Worm (Caenorhabditis elegans) whole organism, L1 larva: ENCODE measurements around the gene blos-8.

Source experiments
- blmp-1 ChIP-seq: fragments of 150-350 bp; optimal IDR thresholded peaks from 2 replicates; lab custom pipeline; 2014; ENCODE audit warnings: missing biosample characterization, missing genetic modification characterization
- dpl-1 ChIP-seq, 3 experiments: fragments of 150-350 bp in 2 of 3; sonication (generic microtip) in 1 of 3; optimal IDR thresholded peaks; 2 replicates each; lab custom pipeline; 2014 to 2017; ENCODE audit warnings: missing biosample characterization in 3 of 3, missing genetic modification characterization in 3 of 3, missing genetic modification reagents in 3 of 3
- fkh-10 ChIP-seq: sonication (generic microtip); optimal IDR thresholded peaks from 2 replicates; lab custom pipeline; 2017; ENCODE audit warnings: missing biosample characterization, missing genetic modification reagents, missing genetic modification characterization
- hlh-17 ChIP-seq: fragments of 200-800 bp; sonication (Bioruptor generic); optimal IDR thresholded peaks from 2 replicates; lab custom pipeline; 2018; ENCODE audit warnings: missing genetic modification characterization, mild to moderate bottlenecking, missing compliant biosample characterization, moderate library complexity, borderline replicate concordance
- irx-1 ChIP-seq: sonication (generic microtip); optimal IDR thresholded peaks from 2 replicates; lab custom pipeline; 2016; ENCODE audit warnings: missing genetic modification characterization, missing compliant biosample characterization
- lin-13 ChIP-seq: fragments of 150-350 bp; optimal IDR thresholded peaks from 2 replicates; lab custom pipeline; 2014; ENCODE audit warnings: missing biosample characterization, missing genetic modification reagents, missing genetic modification characterization
- mep-1 ChIP-seq: fragments of 150-350 bp; optimal IDR thresholded peaks from 2 replicates; lab custom pipeline; 2014; ENCODE audit warnings: missing biosample characterization, missing genetic modification characterization
- nhr-237 ChIP-seq: fragments of 150-350 bp; optimal IDR thresholded peaks from 2 replicates; lab custom pipeline; 2014; ENCODE audit warnings: missing biosample characterization, missing genetic modification characterization
- nhr-77 ChIP-seq: fragments of 150-350 bp; optimal IDR thresholded peaks from 2 replicates; lab custom pipeline; 2014; ENCODE audit warnings: missing biosample characterization, missing genetic modification characterization
- pqm-1 ChIP-seq: sonication (generic microtip); optimal IDR thresholded peaks from 3 replicates; lab custom pipeline; 2017; ENCODE audit warnings: missing biosample characterization, missing genetic modification characterization
- sox-4 ChIP-seq: sonication (generic microtip); optimal IDR thresholded peaks from 2 replicates; lab custom pipeline; 2016; ENCODE audit warnings: missing genetic modification characterization, missing compliant biosample characterization
- zag-1 ChIP-seq: fragments of 150-350 bp; optimal IDR thresholded peaks from 2 replicates; lab custom pipeline; 2014; ENCODE audit warnings: missing biosample characterization, missing genetic modification characterization
- ztf-11 ChIP-seq, 2 experiments: sonication (generic microtip); optimal IDR thresholded peaks; 2 replicates each; lab custom pipeline; 2016 to 2017; ENCODE audit warnings: missing genetic modification characterization in 2 of 2, missing biosample characterization in 1 of 2, missing compliant biosample characterization in 1 of 2

ce11 chrX:15382914-15383313 lies 48.1 kb downstream of the blos-8 start:
- TF ChIP-seq zag-1 (tag; lab: Kevin White, UChicago) (no peak), nhr-237 (tag; lab: Kevin White, UChicago) (no peak), sox-4 (tag; lab: Kevin White, UChicago) (no peak), nhr-77 (tag; lab: Kevin White, UChicago) (no peak), dpl-1 (GFP tag; optimal IDR thresholded peaks at IDR 0.05; lab: Kevin White, UChicago) (no peak), irx-1 (no peak), ztf-11 (tag; optimal IDR thresholded peaks at IDR 0.05; lab: Kevin White, UChicago) (no peak), pqm-1 (tag; lab: Kevin White, UChicago) (no peak), blmp-1 (tag; lab: Kevin White, UChicago) (no peak), fkh-10 (GFP tag; lab: Kevin White, UChicago) (no peak), mep-1 (tag; lab: Kevin White, UChicago) (no peak), hlh-17 (GFP tag; lab: Kevin White, UChicago) (no peak), lin-13 (GFP tag; lab: Kevin White, UChicago) (no peak)
